Worm (Caenorhabditis elegans) whole organism, mixed stage, embryonic: ENCODE measurements around the gene hlh-30.
A peak's percentile ranks its signal among the peaks of the same experiment; 100 is the strongest.

Source experiments
- M03D4.4 ChIP-seq: sonication (generic microtip); optimal IDR thresholded peaks from 2 replicates; lab custom pipeline; 2017; ENCODE audit warnings: mild to moderate bottlenecking, missing genetic modification characterization, missing compliant biosample characterization
- bed-3 ChIP-seq: fragments of 200-800 bp; sonication (Bioruptor generic); optimal IDR thresholded peaks from 3 replicates; lab custom pipeline; 2018; ENCODE audit warnings: mild to moderate bottlenecking, missing genetic modification characterization, moderate library complexity, missing compliant biosample characterization
- blmp-1 ChIP-seq: fragments of 150-350 bp; optimal IDR thresholded peaks from 2 replicates; lab custom pipeline; 2014; ENCODE audit warnings: missing biosample characterization, missing genetic modification characterization
- ceh-39 ChIP-seq: fragments of 150-350 bp; optimal IDR thresholded peaks from 2 replicates; lab custom pipeline; 2014; ENCODE audit warnings: missing biosample characterization, missing genetic modification characterization
- ceh-43 ChIP-seq: fragments of 200-800 bp; sonication (Bioruptor generic); optimal IDR thresholded peaks from 2 replicates; lab custom pipeline; 2018; ENCODE audit warnings: mild to moderate bottlenecking, missing genetic modification characterization, moderate library complexity, missing compliant biosample characterization
- ces-1 ChIP-seq: fragments of 150-350 bp; optimal IDR thresholded peaks from 2 replicates; lab custom pipeline; 2014; ENCODE audit warnings: missing biosample characterization, missing genetic modification reagents, missing genetic modification characterization
- cnd-1 ChIP-seq: fragments of 200-800 bp; sonication (Bioruptor generic); optimal IDR thresholded peaks from 2 replicates; lab custom pipeline; 2018; ENCODE audit warnings: mild to moderate bottlenecking, missing genetic modification characterization, missing compliant biosample characterization
- drap-1 ChIP-seq: fragments of 200-800 bp; sonication (Bioruptor generic); optimal IDR thresholded peaks from 3 replicates; lab custom pipeline; 2018; ENCODE audit warnings: mild to moderate bottlenecking, missing genetic modification characterization, missing compliant biosample characterization
- elt-1 ChIP-seq: sonication (generic microtip); optimal IDR thresholded peaks from 2 replicates; lab custom pipeline; 2017; ENCODE audit warnings: missing genetic modification characterization, mild to moderate bottlenecking, missing compliant biosample characterization, antibody characterized with exemption, moderate library complexity, borderline replicate concordance; ENCODE audit not compliant: insufficient read depth
- elt-3 ChIP-seq: fragments of 150-350 bp; optimal IDR thresholded peaks from 2 replicates; lab custom pipeline; 2014; ENCODE audit warnings: missing biosample characterization, missing genetic modification characterization
- flh-1 ChIP-seq: fragments of 200-800 bp; sonication (Bioruptor generic); optimal IDR thresholded peaks from 2 replicates; lab custom pipeline; 2018; ENCODE audit warnings: mild to moderate bottlenecking, missing genetic modification characterization, moderate library complexity, missing compliant biosample characterization
- ham-2 ChIP-seq: fragments of 200-800 bp; sonication (Bioruptor generic); optimal IDR thresholded peaks from 2 replicates; lab custom pipeline; 2018; ENCODE audit warnings: mild to moderate bottlenecking, missing genetic modification characterization, missing compliant biosample characterization
- hlh-1 ChIP-seq: fragments of 150-350 bp; optimal IDR thresholded peaks from 2 replicates; lab custom pipeline; 2014; ENCODE audit warnings: missing biosample characterization, missing genetic modification reagents, missing genetic modification characterization
- lin-13 ChIP-seq: fragments of 150-350 bp; optimal IDR thresholded peaks from 2 replicates; lab custom pipeline; 2014; ENCODE audit warnings: missing biosample characterization, missing genetic modification characterization
- lin-32 ChIP-seq: fragments of 200-800 bp; sonication (Bioruptor generic); optimal IDR thresholded peaks from 2 replicates; lab custom pipeline; 2018; ENCODE audit warnings: mild to moderate bottlenecking, missing genetic modification characterization, missing compliant biosample characterization
- lsy-2 ChIP-seq: fragments of 150-350 bp; optimal IDR thresholded peaks from 2 replicates; lab custom pipeline; 2014; ENCODE audit warnings: missing biosample characterization, missing genetic modification characterization
- mep-1 ChIP-seq: fragments of 150-350 bp; optimal IDR thresholded peaks from 2 replicates; lab custom pipeline; 2017; ENCODE audit warnings: missing biosample characterization, missing genetic modification reagents, missing genetic modification characterization, inconsistent platforms
- mls-2 ChIP-seq: sonication (generic microtip); optimal IDR thresholded peaks from 2 replicates; lab custom pipeline; 2016; ENCODE audit warnings: mild to moderate bottlenecking, missing genetic modification characterization, moderate library complexity, missing compliant biosample characterization
- nhr-12 ChIP-seq: fragments of 150-350 bp; optimal IDR thresholded peaks from 2 replicates; lab custom pipeline; 2014; ENCODE audit warnings: missing biosample characterization, missing genetic modification characterization
- nhr-237 ChIP-seq: fragments of 150-350 bp; optimal IDR thresholded peaks from 2 replicates; lab custom pipeline; 2014; ENCODE audit warnings: missing biosample characterization, missing genetic modification characterization
- nhr-28 ChIP-seq: fragments of 150-350 bp; optimal IDR thresholded peaks from 2 replicates; lab custom pipeline; 2014; ENCODE audit warnings: missing biosample characterization, missing genetic modification characterization
- pha-4 ChIP-seq: fragments of 150-350 bp; optimal IDR thresholded peaks from 2 replicates; lab custom pipeline; 2018; ENCODE audit warnings: missing biosample characterization, missing genetic modification reagents, missing genetic modification characterization
- sem-2 ChIP-seq: fragments of 200-800 bp; sonication (Bioruptor generic); optimal IDR thresholded peaks from 2 replicates; lab custom pipeline; 2018; ENCODE audit warnings: mild to moderate bottlenecking, missing genetic modification characterization, missing compliant biosample characterization
- snpc-4 ChIP-seq: fragments of 150-350 bp; optimal IDR thresholded peaks from 2 replicates; lab custom pipeline; 2014; ENCODE audit warnings: missing biosample characterization, missing genetic modification characterization
- tbx-8 ChIP-seq: fragments of 200-800 bp; sonication (Bioruptor generic); optimal IDR thresholded peaks from 2 replicates; lab custom pipeline; 2018; ENCODE audit warnings: mild to moderate bottlenecking, missing genetic modification characterization, moderate library complexity, missing compliant biosample characterization
- unc-120 ChIP-seq: sonication (generic microtip); optimal IDR thresholded peaks from 2 replicates; lab custom pipeline; 2017; ENCODE audit warnings: missing genetic modification characterization, missing compliant biosample characterization; ENCODE audit not compliant: poor library complexity, severe bottlenecking
- unc-39 ChIP-seq: fragments of 150-350 bp; optimal IDR thresholded peaks from 2 replicates; lab custom pipeline; 2014; ENCODE audit warnings: missing biosample characterization, missing genetic modification characterization
- unc-62 ChIP-seq: fragments of 150-350 bp; optimal IDR thresholded peaks from 2 replicates; lab custom pipeline; 2014; ENCODE audit warnings: missing biosample characterization, missing genetic modification reagents, missing genetic modification characterization
- zip-8 ChIP-seq: fragments of 150-350 bp; optimal IDR thresholded peaks from 2 replicates; lab custom pipeline; 2014; ENCODE audit warnings: missing biosample characterization, missing genetic modification characterization
- ztf-11 ChIP-seq: fragments of 150-350 bp; optimal IDR thresholded peaks from 2 replicates; lab custom pipeline; 2014; ENCODE audit warnings: missing biosample characterization, missing genetic modification characterization

hlh-30 gene

DNA sequence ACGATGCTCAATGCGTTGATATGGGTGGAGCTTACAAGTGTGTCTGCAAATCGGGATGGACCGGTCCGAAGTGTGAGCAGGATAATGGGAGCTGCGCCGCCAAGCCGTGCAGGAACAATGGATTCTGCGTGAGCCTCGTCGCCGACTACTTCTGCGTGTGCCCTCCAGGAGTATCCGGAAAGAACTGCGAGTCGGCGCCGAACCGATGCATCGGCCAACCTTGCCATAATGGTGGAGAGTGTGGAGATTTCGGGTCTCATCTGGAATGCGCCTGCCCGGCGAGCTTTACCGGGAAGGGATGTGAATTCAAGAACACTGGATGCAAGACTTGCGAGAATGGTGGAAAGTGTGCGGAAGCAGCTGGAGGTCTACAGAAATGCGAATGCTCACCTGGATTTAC, 24.8 kb downstream of the hlh-30 start:
- no peak for TF ChIP-seq mep-1 (tag; lab: Kevin White, UChicago)
- no peak for TF ChIP-seq unc-120 (tag; lab: Kevin White, UChicago)
- no peak for TF ChIP-seq snpc-4
- no peak for TF ChIP-seq nhr-237 (tag; lab: Kevin White, UChicago)
- TF ChIP-seq nhr-28 (tag; lab: Kevin White, UChicago), result no peak
- TF ChIP-seq zip-8 (tag; lab: Kevin White, UChicago), result no peak
- TF ChIP-seq drap-1 (GFP tag; lab: Kevin White, UChicago), result no peak
- no peak for TF ChIP-seq M03D4.4 (tag; lab: Kevin White, UChicago)
- no peak for TF ChIP-seq mls-2 (tag; lab: Kevin White, UChicago)
- no peak for TF ChIP-seq bed-3 (GFP tag; lab: Kevin White, UChicago)
- no peak for TF ChIP-seq unc-62 (GFP tag; lab: Kevin White, UChicago)
- TF ChIP-seq nhr-12 (tag; lab: Kevin White, UChicago), result no peak
- TF ChIP-seq unc-39 (tag; lab: Kevin White, UChicago), result no peak
- TF ChIP-seq cnd-1 (tag; lab: Kevin White, UChicago), result no peak
- no peak for TF ChIP-seq blmp-1 (tag; lab: Kevin White, UChicago)
- no peak for TF ChIP-seq lsy-2 (tag; lab: Kevin White, UChicago)
- no peak for TF ChIP-seq pha-4 (tag; lab: Kevin White, UChicago)
- TF ChIP-seq elt-3 (tag; lab: Kevin White, UChicago), result no peak
- no peak for TF ChIP-seq hlh-1

DNA sequence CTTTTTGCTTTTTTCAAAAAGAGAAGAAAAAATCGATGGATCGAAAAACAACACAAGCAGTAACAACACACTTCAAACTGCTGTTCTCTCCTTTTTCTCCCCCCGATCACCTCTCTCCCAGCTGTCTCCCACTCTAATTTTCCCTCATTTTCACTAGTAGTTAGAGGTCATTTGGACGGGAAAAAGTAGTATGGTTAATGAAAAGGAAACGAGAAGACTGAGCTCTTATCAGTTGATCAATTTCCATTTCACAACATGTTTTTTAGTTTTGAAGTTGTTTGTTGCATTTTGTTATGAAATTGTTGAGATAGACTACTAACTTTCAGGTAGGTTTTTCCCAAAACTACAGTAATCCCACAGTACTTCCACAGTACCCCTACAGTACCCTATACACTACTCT, 26.3 kb downstream of the hlh-30 start:
- TF ChIP-seq drap-1 (GFP tag; lab: Kevin White, UChicago) (no peak), ham-2 (GFP tag; lab: Kevin White, UChicago) (no peak), ces-1 (GFP tag; lab: Kevin White, UChicago) (no peak), tbx-8 (GFP tag; lab: Kevin White, UChicago) (no peak), nhr-12 (tag; lab: Kevin White, UChicago) (no peak), mls-2 (tag; lab: Kevin White, UChicago) (no peak), flh-1 (GFP tag; lab: Kevin White, UChicago) (no peak), blmp-1 (tag; lab: Kevin White, UChicago) (no peak), sem-2 (GFP tag; lab: Kevin White, UChicago) (no peak), hlh-1 (no peak), unc-39 (tag; lab: Kevin White, UChicago) (no peak), elt-1 (tag; lab: Kevin White, UChicago) (no peak), zip-8 (tag; lab: Kevin White, UChicago) (no peak), nhr-237 (tag; lab: Kevin White, UChicago) (no peak), unc-120 (tag; lab: Kevin White, UChicago) (no peak)

DNA sequence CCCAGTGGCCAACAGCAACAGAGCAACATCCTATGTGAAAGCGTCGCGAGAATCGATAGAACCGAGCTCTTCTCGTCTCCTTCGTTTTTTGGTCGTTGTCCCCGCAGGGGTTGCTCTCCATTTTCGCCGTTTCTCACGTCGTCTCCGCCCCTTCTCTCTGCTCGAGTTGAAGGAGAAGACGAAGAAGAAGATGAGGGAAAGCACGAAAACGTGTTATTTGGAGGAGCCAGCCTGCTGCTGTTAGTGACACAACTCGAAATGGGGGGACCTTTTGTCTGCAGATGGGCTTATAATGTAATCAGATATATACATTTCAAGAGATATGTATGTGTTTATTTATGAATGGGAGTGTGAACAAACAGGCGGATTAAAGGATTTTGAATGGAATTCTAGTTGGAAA, 27.1 kb downstream of the hlh-30 start, which contains the start of gene W02C12.2:
Gene W02C12.2 (minus strand): TSS at position 277 of the 400 bp plus-strand sequence.
- no peak for TF ChIP-seq ceh-43
- no peak for TF ChIP-seq tbx-8 (GFP tag; lab: Kevin White, UChicago)
- TF ChIP-seq blmp-1 (tag; lab: Kevin White, UChicago), result no peak
- TF ChIP-seq ces-1 (GFP tag; lab: Kevin White, UChicago), result peak; percentile 51
- TF ChIP-seq, all 35 proteins: peak for 1

DNA sequence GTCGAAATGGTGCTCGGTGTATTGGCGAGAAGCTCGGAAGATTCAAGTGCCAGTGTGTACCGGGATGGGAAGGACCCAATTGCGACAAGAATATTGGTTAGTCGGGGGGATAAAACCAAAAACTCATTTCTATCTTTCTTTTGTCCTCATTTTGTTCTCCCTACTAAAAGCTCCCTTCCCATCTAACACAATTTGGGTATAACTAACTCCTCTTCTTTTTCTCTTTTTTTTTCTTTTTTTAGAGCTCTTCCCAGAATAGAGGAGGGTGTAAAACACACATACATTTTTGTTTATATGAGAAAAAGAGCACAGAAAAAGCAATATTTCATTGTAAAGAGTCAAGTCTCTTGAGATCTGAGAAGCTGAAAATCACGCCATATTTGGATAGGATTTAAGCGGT, 29.6 kb downstream of the hlh-30 start:
- TF ChIP-seq mep-1 (tag; lab: Kevin White, UChicago) (no peak), nhr-12 (tag; lab: Kevin White, UChicago) (no peak), ceh-39 (no peak)

DNA sequence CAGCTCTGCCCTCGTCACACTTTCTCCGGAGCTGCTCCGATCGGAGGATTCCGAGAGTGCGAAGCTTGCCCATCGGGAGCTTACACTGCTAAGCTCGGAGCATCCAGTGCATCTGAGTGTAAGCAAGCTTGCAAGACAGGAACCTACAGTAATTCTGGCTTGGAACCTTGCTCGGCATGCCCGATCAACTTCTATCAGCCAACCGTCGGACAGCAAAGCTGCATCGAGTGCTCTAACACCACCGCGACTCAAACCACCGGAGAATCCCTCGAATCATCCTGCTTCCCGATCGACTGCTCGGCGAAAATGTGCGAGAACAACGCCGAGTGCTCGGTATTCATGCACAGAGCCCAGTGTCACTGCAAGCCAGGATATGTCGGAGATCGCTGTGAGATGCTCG, 30.5 kb downstream of the hlh-30 start:
- TF ChIP-seq ces-1 (GFP tag; lab: Kevin White, UChicago), result no peak
- TF ChIP-seq lin-32 (GFP tag; lab: Kevin White, UChicago), result no peak
- TF ChIP-seq lin-13 (tag; lab: Kevin White, UChicago), result no peak
- no peak for TF ChIP-seq cnd-1 (tag; lab: Kevin White, UChicago)
- TF ChIP-seq M03D4.4 (tag; lab: Kevin White, UChicago), result no peak
- TF ChIP-seq elt-3 (tag; lab: Kevin White, UChicago), result no peak
- no peak for TF ChIP-seq bed-3 (GFP tag; lab: Kevin White, UChicago)
- TF ChIP-seq ztf-11, result no peak
